Worm (Caenorhabditis elegans) whole organism, L2 larva: ENCODE measurements around the gene tim-1.

Experiments used
- lin-13 ChIP-seq: fragments of 150-350 bp; optimal IDR thresholded peaks from 2 replicates; lab custom pipeline; 2014; ENCODE audit warnings: missing biosample characterization, missing genetic modification reagents, missing genetic modification characterization
- nhr-11 ChIP-seq: fragments of 150-350 bp; optimal IDR thresholded peaks from 2 replicates; lab custom pipeline; 2014; ENCODE audit warnings: missing biosample characterization, missing genetic modification characterization

ce11 chrIII:12205271-12205670 lies 44.7 kb downstream of the tim-1 start:
- no peak for TF ChIP-seq lin-13 (GFP tag; lab: Kevin White, UChicago)
- no peak for TF ChIP-seq nhr-11 (tag; lab: Kevin White, UChicago)
